Worm (Caenorhabditis elegans) whole organism, young adult: Measurements from ENCODE around the gene gst-39.

Source experiments
- D2030.7 ChIP-seq: fragments of 200-800 bp; sonication (Bioruptor generic); IDR thresholded peaks from 2 replicates; pipeline ENCODE4 v1.3.6; 2022; ENCODE audit warnings: missing genetic modification reagents, missing genetic modification characterization, missing compliant biosample characterization
- F10E7.11 ChIP-seq: sonication (generic microtip); optimal IDR thresholded peaks from 2 replicates; lab custom pipeline; 2017; ENCODE audit warnings: mild to moderate bottlenecking, missing genetic modification characterization, moderate library complexity, missing compliant biosample characterization
- F22D6.2 ChIP-seq: sonication (generic microtip); optimal IDR thresholded peaks from 2 replicates; lab custom pipeline; 2016; ENCODE audit warnings: mild to moderate bottlenecking, missing genetic modification characterization, missing compliant biosample characterization
- F39B2.1 ChIP-seq: fragments of 200-800 bp; sonication (Bioruptor generic); IDR thresholded peaks from 2 replicates; pipeline ENCODE4 v1.3.6; 2022; ENCODE audit warnings: missing genetic modification reagents, missing genetic modification characterization, missing compliant biosample characterization
- F52B5.7 ChIP-seq: sonication (generic microtip); optimal IDR thresholded peaks from 2 replicates; lab custom pipeline; 2016; ENCODE audit warnings: mild to moderate bottlenecking, missing genetic modification characterization, missing compliant biosample characterization
- F57A8.1 ChIP-seq: fragments of 200-800 bp; sonication (Bioruptor generic); optimal IDR thresholded peaks from 2 replicates; lab custom pipeline; 2018; ENCODE audit warnings: mild to moderate bottlenecking, missing genetic modification characterization, moderate library complexity, missing compliant biosample characterization
- F57C9.4 ChIP-seq: sonication (generic microtip); optimal IDR thresholded peaks from 2 replicates; lab custom pipeline; 2017; ENCODE audit warnings: mild to moderate bottlenecking, missing genetic modification characterization, missing compliant biosample characterization
- T07F8.4 ChIP-seq: sonication (generic microtip); optimal IDR thresholded peaks from 2 replicates; lab custom pipeline; 2016; ENCODE audit warnings: mild to moderate bottlenecking, missing genetic modification characterization, moderate library complexity, missing compliant biosample characterization
- Y53F4B.3 ChIP-seq: fragments of 200-800 bp; sonication (Bioruptor generic); IDR thresholded peaks from 2 replicates; pipeline ENCODE4 v1.3.6; 2022; ENCODE audit warnings: missing genetic modification reagents, missing genetic modification characterization, missing compliant biosample characterization
- Y56A3A.18 ChIP-seq: fragments of 200-800 bp; sonication (Bioruptor generic); IDR thresholded peaks from 2 replicates; pipeline ENCODE4 v1.3.6; 2022; ENCODE audit warnings: missing genetic modification reagents, missing genetic modification characterization, missing compliant biosample characterization
- atf-7 ChIP-seq: sonication (generic microtip); optimal IDR thresholded peaks from 2 replicates; lab custom pipeline; 2017; ENCODE audit warnings: mild to moderate bottlenecking, missing genetic modification characterization, missing compliant biosample characterization
- attf-3 ChIP-seq: fragments of 200-800 bp; sonication (Bioruptor generic); conservative IDR thresholded peaks from 2 replicates; pipeline ENCODE4 v1.3.6; 2022; ENCODE audit warnings: missing genetic modification reagents, missing genetic modification characterization, missing compliant biosample characterization
- attf-6 ChIP-seq: fragments of 200-800 bp; sonication (Bioruptor generic); IDR thresholded peaks from 2 replicates; pipeline ENCODE4 v1.3.6; 2022; ENCODE audit warnings: missing genetic modification reagents, missing genetic modification characterization, missing compliant biosample characterization
- bed-2 ChIP-seq: fragments of 200-800 bp; sonication (Bioruptor generic); IDR thresholded peaks from 2 replicates; pipeline ENCODE4 v1.3.6; 2022; ENCODE audit warnings: missing genetic modification reagents, missing genetic modification characterization, missing compliant biosample characterization
- cebp-2 ChIP-seq: fragments of 200-800 bp; sonication (Bioruptor generic); IDR thresholded peaks from 2 replicates; pipeline ENCODE4 v1.3.6; 2022; ENCODE audit warnings: missing genetic modification characterization, missing compliant biosample characterization
- ceh-40 ChIP-seq: fragments of 200-800 bp; sonication (Bioruptor generic); IDR thresholded peaks from 2 replicates; pipeline ENCODE4 v1.3.6; 2022; ENCODE audit warnings: missing genetic modification characterization, missing compliant biosample characterization
- chd-7 ChIP-seq: sonication (generic microtip); optimal IDR thresholded peaks from 2 replicates; lab custom pipeline; 2016; ENCODE audit warnings: mild to moderate bottlenecking, missing genetic modification characterization, moderate library complexity, missing compliant biosample characterization
- die-1 ChIP-seq: sonication (generic microtip); optimal IDR thresholded peaks from 2 replicates; lab custom pipeline; 2016; ENCODE audit warnings: missing genotype, mild to moderate bottlenecking, missing genetic modification characterization, missing compliant biosample characterization
- dox-1 ChIP-seq: fragments of 200-800 bp; sonication (Bioruptor generic); IDR thresholded peaks from 2 replicates; pipeline ENCODE4 v1.3.6; 2022; ENCODE audit warnings: missing genetic modification reagents, missing genetic modification characterization, missing compliant biosample characterization
- dpff-1 ChIP-seq: sonication (generic microtip); optimal IDR thresholded peaks from 2 replicates; lab custom pipeline; 2017; ENCODE audit warnings: mild to moderate bottlenecking, missing genetic modification characterization, missing compliant biosample characterization
- fkh-3 ChIP-seq: sonication (generic microtip); optimal IDR thresholded peaks from 2 replicates; lab custom pipeline; 2016; ENCODE audit warnings: mild to moderate bottlenecking, missing genetic modification characterization, missing compliant biosample characterization
- him-1 ChIP-seq: sonication (generic microtip); optimal IDR thresholded peaks from 2 replicates; lab custom pipeline; 2016; ENCODE audit warnings: missing genotype, missing genetic modification reagents, missing genetic modification characterization, missing compliant biosample characterization
- hmg-1.2 ChIP-seq: fragments of 200-800 bp; sonication (Bioruptor generic); IDR thresholded peaks from 2 replicates; pipeline ENCODE4 v1.3.6; 2022; ENCODE audit warnings: missing genetic modification reagents, missing genetic modification characterization, missing compliant biosample characterization
- lag-1 ChIP-seq: fragments of 200-800 bp; sonication (Bioruptor generic); IDR thresholded peaks from 2 replicates; pipeline ENCODE4 v1.3.6; 2022; ENCODE audit warnings: missing genetic modification reagents, missing genetic modification characterization, missing compliant biosample characterization
- let-526 ChIP-seq: fragments of 200-800 bp; sonication (Bioruptor generic); IDR thresholded peaks from 2 replicates; pipeline ENCODE4 v1.3.6; 2022; ENCODE audit warnings: missing genetic modification reagents, missing genetic modification characterization, missing compliant biosample characterization
- lin-26 ChIP-seq: fragments of 200-800 bp; sonication (Bioruptor generic); IDR thresholded peaks from 2 replicates; pipeline ENCODE4 v1.3.6; 2022; ENCODE audit warnings: missing genetic modification reagents, missing genetic modification characterization, missing compliant biosample characterization
- lir-1 ChIP-seq: fragments of 200-800 bp; sonication (Bioruptor generic); conservative IDR thresholded peaks from 2 replicates; pipeline ENCODE4 v1.3.6; 2022; ENCODE audit warnings: missing genetic modification reagents, missing genetic modification characterization, missing compliant biosample characterization
- madf-3 ChIP-seq: fragments of 200-800 bp; sonication (Bioruptor generic); IDR thresholded peaks from 2 replicates; pipeline ENCODE4 v1.3.6; 2022; ENCODE audit warnings: missing genetic modification reagents, missing genetic modification characterization, missing compliant biosample characterization
- mel-28 ChIP-seq: sonication (generic microtip); optimal IDR thresholded peaks from 2 replicates; lab custom pipeline; 2016; ENCODE audit warnings: borderline replicate concordance, mild to moderate bottlenecking, missing genetic modification characterization, missing compliant biosample characterization
- mes-4 ChIP-seq: sonication (generic microtip); optimal IDR thresholded peaks from 2 replicates; lab custom pipeline; 2016; ENCODE audit warnings: missing genotype, missing genetic modification characterization, missing compliant biosample characterization
- nfyb-1 ChIP-seq: fragments of 200-800 bp; sonication (Bioruptor generic); IDR thresholded peaks from 2 replicates; pipeline ENCODE4 v1.3.6; 2022; ENCODE audit warnings: missing genetic modification reagents, missing genetic modification characterization, missing compliant biosample characterization
- nhr-80 ChIP-seq: sonication (generic microtip); optimal IDR thresholded peaks from 2 replicates; lab custom pipeline; 2016; ENCODE audit warnings: missing genetic modification characterization, missing compliant biosample characterization
- pbrm-1 ChIP-seq: fragments of 200-800 bp; sonication (Bioruptor generic); IDR thresholded peaks from 2 replicates; pipeline ENCODE4 v1.3.6; 2022; ENCODE audit warnings: missing genetic modification reagents, missing genetic modification characterization, missing compliant biosample characterization
- pha-4 ChIP-seq: fragments of 150-350 bp; sonication (generic microtip); optimal IDR thresholded peaks from 2 replicates; lab custom pipeline; 2014; ENCODE audit warnings: missing biosample characterization, missing genetic modification reagents, missing genetic modification characterization
- repo-1 ChIP-seq: sonication (generic microtip); optimal IDR thresholded peaks from 2 replicates; lab custom pipeline; 2017; ENCODE audit warnings: mild to moderate bottlenecking, missing genetic modification characterization, missing compliant biosample characterization
- sdz-38 ChIP-seq: sonication (generic microtip); optimal IDR thresholded peaks from 2 replicates; lab custom pipeline; 2016; ENCODE audit warnings: missing genotype, missing genetic modification characterization, missing compliant biosample characterization
- snpc-4 ChIP-seq, 5 experiments: fragments of 150-350 bp in 1 of 5; sonication (generic microtip) in 4 of 5; optimal IDR thresholded peaks; 2 replicates each; lab custom pipeline; 2014 to 2018; ENCODE audit warnings: missing genetic modification characterization in 5 of 5, missing biosample characterization in 3 of 5, antibody characterized with exemption in 2 of 5, mild to moderate bottlenecking in 2 of 5, missing compliant biosample characterization in 2 of 5, missing genotype in 2 of 5, moderate library complexity in 2 of 5, missing genetic modification reagents in 1 of 5
- tbx-9 ChIP-seq: sonication (generic microtip); optimal IDR thresholded peaks from 2 replicates; lab custom pipeline; 2016; ENCODE audit warnings: borderline replicate concordance, missing genetic modification characterization, inconsistent platforms, missing compliant biosample characterization
- unc-62 ChIP-seq: fragments of 150-350 bp; optimal IDR thresholded peaks from 2 replicates; lab custom pipeline; 2014; ENCODE audit warnings: missing biosample characterization, missing genetic modification reagents, missing genetic modification characterization
- xnd-1 ChIP-seq: sonication (generic microtip); optimal IDR thresholded peaks from 2 replicates; lab custom pipeline; 2016; ENCODE audit warnings: missing genotype, missing genetic modification reagents, missing genetic modification characterization, missing compliant biosample characterization
- zfh-2 ChIP-seq: fragments of 200-800 bp; sonication (Bioruptor generic); conservative IDR thresholded peaks from 2 replicates; pipeline ENCODE4 v1.3.6; 2022; ENCODE audit warnings: missing genetic modification reagents, missing genetic modification characterization, missing compliant biosample characterization
- ztf-26 ChIP-seq: sonication (generic microtip); optimal IDR thresholded peaks from 2 replicates; lab custom pipeline; 2017; ENCODE audit warnings: missing genetic modification characterization, missing compliant biosample characterization
- ztf-28 ChIP-seq: fragments of 200-800 bp; sonication (Bioruptor generic); IDR thresholded peaks from 2 replicates; pipeline ENCODE4 v1.3.6; 2022; ENCODE audit warnings: missing genetic modification reagents, missing genetic modification characterization, missing compliant biosample characterization
- ztf-6 ChIP-seq: fragments of 200-800 bp; sonication (Bioruptor generic); IDR thresholded peaks from 2 replicates; pipeline ENCODE4 v1.3.6; 2022; ENCODE audit warnings: missing genetic modification reagents, missing genetic modification characterization, missing compliant biosample characterization

Gene gst-39

DNA sequence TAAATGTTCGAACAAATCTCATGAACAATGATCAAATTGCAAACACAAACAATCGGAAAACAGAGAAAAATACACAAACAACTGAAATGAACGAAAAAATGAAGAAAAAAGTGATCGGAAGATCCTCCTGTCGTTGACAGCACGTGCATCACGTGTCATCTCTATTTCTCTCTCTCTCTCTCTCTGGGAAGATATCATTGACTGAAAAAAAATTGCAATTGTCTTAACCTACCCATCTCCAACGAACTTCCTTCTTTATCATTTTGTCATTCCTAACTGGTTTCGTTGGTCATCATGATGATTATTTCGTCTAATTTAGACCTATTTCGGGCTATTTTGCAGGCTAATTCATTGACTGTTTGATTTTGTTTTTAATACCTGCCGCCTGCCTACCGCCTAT, 33.6 kb upstream of the gst-39 start (continued):
- TF ChIP-seq cebp-2 (GFP tag; lab: Robert Waterston, UW) (no peak), dpff-1 (tag; lab: Kevin White, UChicago) (no peak), bed-2 (GFP tag; lab: Robert Waterston, UW) (no peak), repo-1 (tag; lab: Kevin White, UChicago) (no peak), lin-26 (GFP tag; lab: Robert Waterston, UW) (no peak), fkh-3 (no peak), mel-28 (tag; lab: Kevin White, UChicago) (no peak), sdz-38 (tag; lab: Kevin White, UChicago) (no peak), F57A8.1 (GFP tag; lab: Kevin White, UChicago) (no peak), nhr-80 (tag; lab: Kevin White, UChicago) (no peak), lir-1 (no peak), T07F8.4 (tag; lab: Kevin White, UChicago) (no peak), hmg-1.2 (peak; percentile 29; the same call in 1 of the 2 replicates), unc-62 (GFP tag; lab: Kevin White, UChicago) (no peak), ztf-28 (no peak), chd-7 (tag; lab: Kevin White, UChicago) (peak; percentile 2), zfh-2 (GFP tag; lab: Robert Waterston, UW) (no peak), F22D6.2 (tag; lab: Kevin White, UChicago) (no peak), ztf-6 (GFP tag; lab: Robert Waterston, UW) (no peak), let-526 (no peak), F52B5.7 (no peak)

DNA sequence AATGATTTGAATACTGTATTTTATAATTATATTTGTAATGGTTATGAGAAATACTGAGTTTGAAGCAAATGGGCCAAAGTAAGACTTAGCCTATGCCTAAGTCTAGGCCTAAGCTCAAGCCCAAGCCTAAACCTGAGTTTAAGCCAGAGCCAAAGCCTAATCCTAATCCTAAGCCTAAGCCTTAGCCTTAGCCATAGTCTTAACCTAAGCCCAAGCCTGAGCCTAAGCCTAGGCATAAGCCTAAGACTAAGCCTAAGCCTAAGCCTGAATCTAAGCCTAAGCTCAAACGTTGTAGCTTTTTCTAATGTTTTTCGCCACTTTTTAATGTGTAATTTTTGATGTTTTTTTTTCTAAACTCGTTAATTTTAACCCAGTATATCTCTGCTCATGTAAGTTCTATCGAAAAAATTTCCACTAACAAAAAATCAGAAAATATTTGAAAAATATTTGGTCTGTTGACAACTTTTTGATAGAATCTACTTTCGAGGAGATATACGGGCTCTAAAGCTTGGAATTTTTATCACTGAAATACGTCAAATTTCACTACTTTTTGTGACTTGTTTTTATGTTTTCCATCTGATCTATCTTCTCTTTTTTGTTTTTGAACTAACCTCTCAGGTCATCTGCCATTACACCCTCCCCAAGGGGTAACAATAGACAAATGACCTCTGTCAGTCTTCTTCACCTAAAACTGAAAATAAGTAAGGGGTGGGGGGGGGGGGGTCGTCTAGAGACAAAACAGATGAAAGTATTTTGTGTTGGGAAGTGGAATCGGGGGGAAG, 32.5 kb upstream of the gst-39 start:
- TF ChIP-seq die-1 (tag; lab: Kevin White, UChicago) (no peak), madf-3 (no peak), F57A8.1 (GFP tag; lab: Kevin White, UChicago) (no peak), Y53F4B.3 (GFP tag; lab: Robert Waterston, UW) (no peak), atf-7 (tag; lab: Kevin White, UChicago) (no peak), nfyb-1 (GFP tag; lab: Robert Waterston, UW) (no peak), him-1 (no peak), dox-1 (GFP tag; lab: Robert Waterston, UW) (no peak), nhr-80 (tag; lab: Kevin White, UChicago) (no peak), F10E7.11 (tag; lab: Kevin White, UChicago) (no peak), pbrm-1 (no peak), snpc-4 (GFP tag; optimal IDR thresholded peaks at IDR 0.05; lab: Kevin White, UChicago) (no peak), snpc-4 (tag; optimal IDR thresholded peaks at IDR 0.05; lab: Kevin White, UChicago) (no peak), F39B2.1 (no peak)

DNA sequence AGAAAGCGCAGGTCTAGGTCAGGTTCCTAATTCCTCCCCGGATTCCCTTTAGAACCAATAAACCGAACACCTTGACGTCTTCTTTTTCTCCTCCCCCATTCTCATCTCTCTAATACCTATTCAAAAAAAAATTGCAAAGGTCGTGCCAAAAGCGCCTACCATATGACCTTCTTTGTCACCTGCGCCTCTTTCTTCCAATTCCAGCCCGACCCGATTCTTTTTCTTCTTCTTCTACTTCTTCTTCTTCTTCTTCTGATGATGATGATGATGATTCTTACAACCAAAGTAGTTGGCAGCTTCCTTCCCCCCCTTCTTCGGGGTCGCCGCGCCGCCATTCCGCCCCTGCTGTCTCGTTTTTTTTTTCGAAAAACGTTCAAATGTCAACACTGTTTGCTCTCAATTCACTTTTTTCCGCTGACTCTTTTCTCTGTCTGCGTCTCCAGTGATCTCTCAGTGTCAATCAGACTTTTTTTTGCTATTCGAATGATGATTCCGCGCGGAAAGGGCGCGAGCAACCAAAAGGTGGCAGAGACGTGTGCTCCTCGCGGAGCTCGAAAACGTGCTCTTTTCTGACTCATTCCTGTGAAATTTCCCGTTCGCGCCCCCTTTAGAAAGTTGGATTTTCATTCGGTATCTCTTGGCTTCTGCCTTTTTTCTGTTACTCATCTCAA, 31.8 kb upstream of the gst-39 start:
- TF ChIP-seq xnd-1 (tag; lab: Kevin White, UChicago): no peak
- TF ChIP-seq attf-6 (GFP tag; lab: Robert Waterston, UW): no peak
- TF ChIP-seq attf-3 (GFP tag; lab: Robert Waterston, UW): no peak
- no peak for TF ChIP-seq ceh-40 (GFP tag; lab: Robert Waterston, UW)
- TF ChIP-seq lag-1 (GFP tag; lab: Robert Waterston, UW): no peak
- no peak for TF ChIP-seq atf-7 (tag; lab: Kevin White, UChicago)
- no peak for TF ChIP-seq bed-2 (GFP tag; lab: Robert Waterston, UW)
- TF ChIP-seq F22D6.2 (tag; lab: Kevin White, UChicago): no peak
- TF ChIP-seq mes-4 (tag; lab: Kevin White, UChicago): no peak
- no peak for TF ChIP-seq F57C9.4 (tag; lab: Kevin White, UChicago)
- TF ChIP-seq zfh-2 (GFP tag; lab: Robert Waterston, UW): peak; percentile 40; the same call in 1 of the 2 replicates
- no peak for TF ChIP-seq D2030.7 (GFP tag; lab: Robert Waterston, UW)
- no peak for TF ChIP-seq Y56A3A.18 (GFP tag; lab: Robert Waterston, UW)
- TF ChIP-seq pha-4 (tag; lab: Kevin White, UChicago): no peak
- no peak for TF ChIP-seq sdz-38 (tag; lab: Kevin White, UChicago)
- no peak for TF ChIP-seq tbx-9 (tag; lab: Kevin White, UChicago)
- TF ChIP-seq ztf-26 (tag; lab: Kevin White, UChicago): peak; percentile 33
